Worm (Caenorhabditis elegans): ENCODE data around the gene phf-14.

The phf-14 gene

ce11 chrV:17845370-17845967 lies 25.7 kb upstream of the phf-14 start:
- TF ChIP-seq K09A11.1 (tag; optimal IDR thresholded peaks at IDR 0.05; ENCODE audit: insufficient read depth) (no peak), C08G9.2 (tag; optimal IDR thresholded peaks at IDR 0.05) (no peak), ceh-2 (tag; optimal IDR thresholded peaks at IDR 0.05) (no peak), ceh-34 (tag; optimal IDR thresholded peaks at IDR 0.05) (no peak), lim-6 (tag; optimal IDR thresholded peaks at IDR 0.05) (no peak), gmeb-2 (tag; optimal IDR thresholded peaks at IDR 0.05) (no peak), ceh-45 (GFP tag; IDR thresholded peaks at IDR 0.05) (no peak)

- TF ChIP-seq sox-4 (tag; optimal IDR thresholded peaks at IDR 0.05) = no peak
- no peak for TF ChIP-seq ttx-3 (tag; optimal IDR thresholded peaks at IDR 0.05)
- no peak for TF ChIP-seq ceh-9 (tag; optimal IDR thresholded peaks at IDR 0.05)
- no peak for TF ChIP-seq sdc-2 (tag; optimal IDR thresholded peaks at IDR 0.05)
- TF ChIP-seq dve-1 (tag; optimal IDR thresholded peaks at IDR 0.05) = no peak
- no peak for TF ChIP-seq ceh-30 (tag; optimal IDR thresholded peaks at IDR 0.05)
- no peak for TF ChIP-seq pqm-1 (tag; optimal IDR thresholded peaks at IDR 0.05)
- TF ChIP-seq zip-5 (tag; optimal IDR thresholded peaks at IDR 0.05) = no peak
- TF ChIP-seq ceh-2 (tag; optimal IDR thresholded peaks at IDR 0.05) = no peak
- no peak for TF ChIP-seq T23F11.4 (GFP tag; optimal IDR thresholded peaks at IDR 0.05)
- TF ChIP-seq F13H6.1 (tag; optimal IDR thresholded peaks at IDR 0.05) = no peak
- TF ChIP-seq ceh-14 (tag; optimal IDR thresholded peaks at IDR 0.05) = no peak
Measured at ce11 chrV:17855889-17856288, 15.3 kb upstream of the phf-14 start, which contains the start of gene tcc-1. tcc-1 (minus strand) TSS chrV:17855989.

- TF ChIP-seq hlh-15 (tag; optimal IDR thresholded peaks at IDR 0.05) (no peak), npax-4 (tag; optimal IDR thresholded peaks at IDR 0.05) (no peak), unc-42 (tag; optimal IDR thresholded peaks at IDR 0.05) (peak; percentile 97), rnt-1 (tag; optimal IDR thresholded peaks at IDR 0.05) (peak; percentile 58), ama-1 (optimal IDR thresholded peaks at IDR 0.05) (no peak), nfya-1 (tag; optimal IDR thresholded peaks at IDR 0.05) (peak; percentile 98), madf-2 (tag; optimal IDR thresholded peaks at IDR 0.05) (no peak), ceh-2 (tag; optimal IDR thresholded peaks at IDR 0.05) (no peak), syd-9 (tag; optimal IDR thresholded peaks at IDR 0.05) (peak; percentile 34), tbx-7 (tag; optimal IDR thresholded peaks at IDR 0.05) (no peak), ceh-31 (tag; optimal IDR thresholded peaks at IDR 0.05) (peak; percentile 83), sdc-2 (tag; optimal IDR thresholded peaks at IDR 0.05) (no peak), T23F11.4 (GFP tag; optimal IDR thresholded peaks at IDR 0.05) (no peak), ceh-48 (tag; optimal IDR thresholded peaks at IDR 0.05) (no peak), nhr-232 (tag; optimal IDR thresholded peaks at IDR 0.05) (no peak), F13H6.1 (tag; optimal IDR thresholded peaks at IDR 0.05) (peak; percentile 65), hlh-30 (tag; optimal IDR thresholded peaks at IDR 0.05; ENCODE audit: insufficient read depth) (peak; percentile 55), ceh-14 (tag; optimal IDR thresholded peaks at IDR 0.05) (peak; percentile 77), elt-2 (tag; optimal IDR thresholded peaks at IDR 0.05) (no peak), tbx-2 (tag; optimal IDR thresholded peaks at IDR 0.05) (peak; percentile 37), nhr-11 (tag; optimal IDR thresholded peaks at IDR 0.05) (no peak), odd-2 (tag; optimal IDR thresholded peaks at IDR 0.05) (no peak), ceh-19 (GFP tag; optimal IDR thresholded peaks at IDR 0.05) (peak; percentile 23), fkh-10 (GFP tag; optimal IDR thresholded peaks at IDR 0.05) (peak; percentile 55), dve-1 (tag; optimal IDR thresholded peaks at IDR 0.05) (peak; percentile 57), ceh-30 (tag; optimal IDR thresholded peaks at IDR 0.05) (no peak), pha-4 (tag; optimal IDR thresholded peaks at IDR 0.05) (no peak), ets-4 (tag; optimal IDR thresholded peaks at IDR 0.05) (peak; percentile 46), ceh-45 (GFP tag; IDR thresholded peaks at IDR 0.05) (no peak), unc-86 (tag; optimal IDR thresholded peaks at IDR 0.05) (peak; percentile 16), pha-2 (tag; optimal IDR thresholded peaks at IDR 0.05) (no peak), ceh-22 (tag; optimal IDR thresholded peaks at IDR 0.05) (no peak), ceh-6 (GFP tag; optimal IDR thresholded peaks at IDR 0.05) (no peak), gmeb-2 (tag; optimal IDR thresholded peaks at IDR 0.05) (no peak), elt-4 (tag; optimal IDR thresholded peaks at IDR 0.05) (no peak), lin-11 (tag; optimal IDR thresholded peaks at IDR 0.05) (no peak), unc-3 (GFP tag; conservative IDR thresholded peaks at IDR 0.05) (no peak), unc-3 (tag; optimal IDR thresholded peaks at IDR 0.05) (no peak), che-1 (tag; optimal IDR thresholded peaks at IDR 0.05) (no peak), fkh-6 (tag; optimal IDR thresholded peaks at IDR 0.05) (no peak)
Measured at ce11 chrV:17857901-17858300, 13.3 kb upstream of the phf-14 start.
